Worm (Caenorhabditis elegans) whole organism, L3 larva: Measurements from ENCODE around the gene C46F9.6.
A peak's percentile ranks its signal among the peaks of the same experiment; 100 is the strongest.

Source experiments
- R02D3.7 ChIP-seq: fragments of 150-350 bp; optimal IDR thresholded peaks from 2 replicates; lab custom pipeline; 2014; ENCODE audit warnings: missing biosample characterization, missing genetic modification characterization
- ZK546.5 ChIP-seq: sonication (generic microtip); optimal IDR thresholded peaks from 2 replicates; lab custom pipeline; 2017; ENCODE audit warnings: missing biosample characterization, missing genetic modification characterization
- aly-2 ChIP-seq: fragments of 150-350 bp; optimal IDR thresholded peaks from 2 replicates; lab custom pipeline; 2014; ENCODE audit warnings: missing biosample characterization, missing genetic modification characterization
- ama-1 ChIP-seq: fragments of 150-350 bp; optimal IDR thresholded peaks from 2 replicates; lab custom pipeline; 2018
- ceh-16 ChIP-seq: sonication (generic microtip); optimal IDR thresholded peaks from 2 replicates; lab custom pipeline; 2017; ENCODE audit warnings: missing biosample characterization, missing genetic modification characterization
- ceh-82 ChIP-seq: fragments of 150-350 bp; optimal IDR thresholded peaks from 2 replicates; lab custom pipeline; 2014; ENCODE audit warnings: missing biosample characterization, missing genetic modification characterization
- daf-12 ChIP-seq: fragments of 150-350 bp; optimal IDR thresholded peaks from 2 replicates; lab custom pipeline; 2014; ENCODE audit warnings: missing biosample characterization, missing genetic modification reagents, missing genetic modification characterization
- egl-27 ChIP-seq: sonication (generic microtip); optimal IDR thresholded peaks from 4 replicates; lab custom pipeline; 2017; ENCODE audit warnings: missing biosample characterization, missing genetic modification reagents, missing genetic modification characterization
- egl-5 ChIP-seq: fragments of 150-350 bp; optimal IDR thresholded peaks from 2 replicates; lab custom pipeline; 2017; ENCODE audit warnings: missing biosample characterization, missing genetic modification reagents, missing genetic modification characterization, inconsistent platforms
- elt-2 ChIP-seq: sonication (generic microtip); optimal IDR thresholded peaks from 2 replicates; lab custom pipeline; 2016; ENCODE audit warnings: missing genetic modification reagents, mild to moderate bottlenecking, missing genetic modification characterization, missing compliant biosample characterization
- elt-3 ChIP-seq, 3 experiments: fragments of 150-350 bp in 1 of 3; sonication (generic microtip) in 2 of 3; optimal IDR thresholded peaks; 2 replicates in 2 of 3; 4 replicates in 1 of 3; lab custom pipeline; 2014 to 2017; ENCODE audit warnings: missing biosample characterization in 3 of 3, missing genetic modification characterization in 3 of 3
- eor-1 ChIP-seq, 2 experiments: fragments of 150-350 bp; optimal IDR thresholded peaks; 2 replicates each; lab custom pipeline; 2014 to 2018; ENCODE audit warnings: missing biosample characterization in 2 of 2, missing genetic modification characterization in 2 of 2
- fkh-10 ChIP-seq: sonication (generic microtip); optimal IDR thresholded peaks from 2 replicates; lab custom pipeline; 2017; ENCODE audit warnings: missing biosample characterization, missing genetic modification reagents, missing genetic modification characterization
- fos-1 ChIP-seq: fragments of 150-350 bp; optimal IDR thresholded peaks from 2 replicates; lab custom pipeline; 2014; ENCODE audit warnings: missing biosample characterization, missing genetic modification characterization
- hmg-11 ChIP-seq: sonication (generic microtip); optimal IDR thresholded peaks from 2 replicates; lab custom pipeline; 2016; ENCODE audit warnings: missing genetic modification characterization, missing compliant biosample characterization
- jun-1 ChIP-seq: fragments of 150-350 bp; optimal IDR thresholded peaks from 2 replicates; lab custom pipeline; 2014; ENCODE audit warnings: missing biosample characterization, missing genetic modification reagents, missing genetic modification characterization
- lin-39 ChIP-seq: fragments of 150-350 bp; optimal IDR thresholded peaks from 2 replicates; lab custom pipeline; 2018; ENCODE audit warnings: missing biosample characterization, missing genetic modification reagents, missing genetic modification characterization
- lsy-12 ChIP-seq: sonication (generic microtip); optimal IDR thresholded peaks from 2 replicates; lab custom pipeline; 2016; ENCODE audit warnings: mild to moderate bottlenecking, missing genetic modification characterization, missing compliant biosample characterization
- mdl-1 ChIP-seq: fragments of 150-350 bp; optimal IDR thresholded peaks from 2 replicates; lab custom pipeline; 2014; ENCODE audit warnings: missing biosample characterization, missing genetic modification characterization
- mml-1 ChIP-seq: fragments of 150-350 bp; sonication (generic microtip); optimal IDR thresholded peaks from 3 replicates; lab custom pipeline; 2014; ENCODE audit warnings: missing biosample characterization, missing genetic modification characterization
- nfya-1 ChIP-seq: sonication (generic microtip); optimal IDR thresholded peaks from 2 replicates; lab custom pipeline; 2017; ENCODE audit warnings: missing genetic modification characterization, mild to moderate bottlenecking, missing compliant biosample characterization, antibody characterized with exemption, moderate library complexity; ENCODE audit not compliant: insufficient read depth
- nhr-11 ChIP-seq: fragments of 150-350 bp; optimal IDR thresholded peaks from 2 replicates; lab custom pipeline; 2014; ENCODE audit warnings: missing biosample characterization, missing genetic modification characterization
- nhr-28 ChIP-seq: fragments of 150-350 bp; optimal IDR thresholded peaks from 2 replicates; lab custom pipeline; 2014; ENCODE audit warnings: missing biosample characterization, missing genetic modification characterization
- nhr-43 ChIP-seq: sonication (generic microtip); optimal IDR thresholded peaks from 2 replicates; lab custom pipeline; 2016; ENCODE audit warnings: mild to moderate bottlenecking, missing genetic modification characterization, missing compliant biosample characterization; ENCODE audit not compliant: poor library complexity, severe bottlenecking
- nhr-67 ChIP-seq: fragments of 150-350 bp; optimal IDR thresholded peaks from 2 replicates; lab custom pipeline; 2014; ENCODE audit warnings: missing biosample characterization, missing genetic modification characterization
- nhr-76 ChIP-seq: fragments of 150-350 bp; sonication (generic microtip); optimal IDR thresholded peaks from 5 replicates; lab custom pipeline; 2014; ENCODE audit warnings: missing biosample characterization, missing genetic modification characterization
- pqm-1 ChIP-seq: fragments of 150-350 bp; optimal IDR thresholded peaks from 2 replicates; lab custom pipeline; 2017; ENCODE audit warnings: missing biosample characterization, missing genetic modification characterization, inconsistent platforms
- sea-2 ChIP-seq: fragments of 150-350 bp; sonication (generic microtip); optimal IDR thresholded peaks from 4 replicates; lab custom pipeline; 2014; ENCODE audit warnings: missing biosample characterization, missing genetic modification reagents, missing genetic modification characterization
- skn-1 ChIP-seq: fragments of 150-350 bp; optimal IDR thresholded peaks from 2 replicates; lab custom pipeline; 2014; ENCODE audit warnings: missing biosample characterization, missing genetic modification characterization
- tbx-2 ChIP-seq: sonication (generic microtip); optimal IDR thresholded peaks from 2 replicates; lab custom pipeline; 2016; ENCODE audit warnings: mild to moderate bottlenecking, missing genetic modification characterization, missing compliant biosample characterization
- unc-62 ChIP-seq: fragments of 150-350 bp; sonication (generic microtip); optimal IDR thresholded peaks from 4 replicates; lab custom pipeline; 2014; ENCODE audit warnings: missing biosample characterization, missing genetic modification reagents, missing genetic modification characterization
- zag-1 ChIP-seq: fragments of 150-350 bp; optimal IDR thresholded peaks from 2 replicates; lab custom pipeline; 2014; ENCODE audit warnings: missing biosample characterization, missing genetic modification characterization
- ztf-4 ChIP-seq: fragments of 150-350 bp; optimal IDR thresholded peaks from 2 replicates; lab custom pipeline; 2014; ENCODE audit warnings: missing biosample characterization, missing genetic modification characterization

Gene C46F9.6

ce11 chrII:1922665-1923187 lies 24.7 kb downstream of the C46F9.6 start, which contains the start of the genes bath-2 and F52C6.4:
TSS of gene bath-2 (minus strand) at chrII:1922765.
TSS of gene F52C6.4 (plus strand) at chrII:1923137.
- no peak for TF ChIP-seq daf-12
- TF ChIP-seq mml-1 (tag; lab: Kevin White, UChicago), result no peak
- no peak for TF ChIP-seq mdl-1
- TF ChIP-seq fos-1, result no peak
- TF ChIP-seq nhr-11, result no peak
- no peak for TF ChIP-seq tbx-2
- no peak for TF ChIP-seq nhr-43 (tag; lab: Kevin White, UChicago)
- no peak for TF ChIP-seq ztf-4 (tag; lab: Kevin White, UChicago)
- TF ChIP-seq eor-1 (tag; optimal IDR thresholded peaks at IDR 0.05; lab: Kevin White, UChicago), result no peak
- TF ChIP-seq egl-27, result no peak
- no peak for TF ChIP-seq zag-1
- no peak for TF ChIP-seq aly-2
- TF ChIP-seq nhr-28 (tag; lab: Kevin White, UChicago), result no peak
- no peak for TF ChIP-seq egl-5 (tag; lab: Kevin White, UChicago)
- no peak for TF ChIP-seq nhr-67 (tag; lab: Kevin White, UChicago)

ce11 chrII:1924459-1924858 lies 26.4 kb downstream of the C46F9.6 start, which contains the start of gene F52C6.3:
TSS of gene F52C6.3 (plus strand) at chrII:1924759.
- TF ChIP-seq nhr-76 (tag; lab: Kevin White, UChicago) (no peak), fkh-10 (GFP tag; lab: Kevin White, UChicago) (no peak), sea-2 (GFP tag; lab: Kevin White, UChicago) (no peak), lsy-12 (tag; lab: Kevin White, UChicago) (no peak), nfya-1 (tag; lab: Kevin White, UChicago) (no peak), jun-1 (tag; lab: Kevin White, UChicago) (no peak), pqm-1 (tag; lab: Kevin White, UChicago) (no peak)

- TF ChIP-seq skn-1 (no peak), R02D3.7 (no peak), hmg-11 (tag; lab: Kevin White, UChicago) (no peak), sea-2 (GFP tag; lab: Kevin White, UChicago) (no peak), tbx-2 (no peak), ZK546.5 (tag; lab: Kevin White, UChicago) (no peak), ceh-16 (tag; lab: Kevin White, UChicago) (no peak), elt-2 (tag; lab: Kevin White, UChicago) (no peak), lin-39 (no peak), mdl-1 (no peak), pqm-1 (tag; lab: Kevin White, UChicago) (no peak), unc-62 (GFP tag; lab: Kevin White, UChicago) (no peak), nhr-11 (no peak)
Measured at ce11 chrII:1926162-1926561, 28.1 kb downstream of the C46F9.6 start, which contains the start of gene F52C6.2. TSS of gene F52C6.2 (plus strand) at chrII:1926462.

ce11 chrII:1928578-1928977 lies 30.5 kb downstream of the C46F9.6 start:
- TF ChIP-seq nhr-28 (tag; lab: Kevin White, UChicago), result no peak
- TF ChIP-seq ceh-82 (tag; lab: Kevin White, UChicago), result no peak

- TF ChIP-seq daf-12 (no peak), lsy-12 (tag; lab: Kevin White, UChicago) (no peak), elt-3 (tag; optimal IDR thresholded peaks at IDR 0.05; lab: Kevin White, UChicago) (no peak), egl-5 (tag; lab: Kevin White, UChicago) (no peak), ama-1 (lab: Kevin White, UChicago) (no peak), jun-1 (tag; lab: Kevin White, UChicago) (no peak), nhr-76 (tag; lab: Kevin White, UChicago) (no peak), elt-2 (tag; lab: Kevin White, UChicago) (peak; percentile 65)
Measured at ce11 chrII:1939652-1940051, 41.6 kb downstream of the C46F9.6 start, which contains the start of gene ZK250.13. TSS of gene ZK250.13 (minus strand) at chrII:1939752.
